Worm (Caenorhabditis elegans): ENCODE measurements around the gene C25F9.13.

ce11 chrV:19401429-19401828, 2.6 kb upstream of the C25F9.13 start:
- no peak for TF ChIP-seq snpc-4 (GFP tag; optimal IDR thresholded peaks at IDR 0.05)
- TF ChIP-seq snpc-4 (tag; optimal IDR thresholded peaks at IDR 0.05), result no peak
- TF ChIP-seq hsf-1 (GFP tag; IDR thresholded peaks at IDR 0.05), result no peak

Measured in whole organism, young adult.